Worm (Caenorhabditis elegans): Measurements from ENCODE around the gene C06E7.2.

ce11 chrIV:5797153-5797552 lies 42.1 kb upstream of the C06E7.2 start, which contains the start of gene C31H1.1:
- no peak for TF ChIP-seq unc-130 (GFP tag; optimal IDR thresholded peaks at IDR 0.05)
- no peak for TF ChIP-seq fos-1 (tag; optimal IDR thresholded peaks at IDR 0.05)
- TF ChIP-seq nhr-77 (tag; optimal IDR thresholded peaks at IDR 0.05): no peak
- TF ChIP-seq ZK546.5 (tag; optimal IDR thresholded peaks at IDR 0.05): no peak
- TF ChIP-seq daf-8 (GFP tag; IDR thresholded peaks at IDR 0.05): no peak
- TF ChIP-seq aha-1 (tag): no peak
- TF ChIP-seq ces-1 (GFP tag; optimal IDR thresholded peaks at IDR 0.05): no peak
- no peak for TF ChIP-seq pha-4 (GFP tag; IDR thresholded peaks at IDR 0.05)
- no peak for TF ChIP-seq pha-4 (tag; optimal IDR thresholded peaks at IDR 0.05)
- TF ChIP-seq snpc-4 (tag; optimal IDR thresholded peaks at IDR 0.05): no peak
- TF ChIP-seq R02D3.7 (tag; optimal IDR thresholded peaks at IDR 0.05): no peak

All from whole organism, L4 larva.